Fruit fly (Drosophila melanogaster): Measurements from ENCODE around the gene crn.

Gene crn

dm6 chrX:2296230-2297044, 46.7 kb upstream of the crn start (continued):
- TF ChIP-seq tin (GFP tag; optimal IDR thresholded peaks at IDR 0.05) (peak; percentile 89), CG18476 (GFP tag; optimal IDR thresholded peaks at IDR 0.05) (peak; percentile 90), trh (GFP tag; optimal IDR thresholded peaks at IDR 0.05) (peak; percentile 62), CG12942 (GFP tag; optimal IDR thresholded peaks at IDR 0.05) (peak; percentile 91), Dref (GFP tag; IDR thresholded peaks at IDR 0.05) (no peak), h (optimal IDR thresholded peaks at IDR 0.05) (no peak), Sox102F (GFP tag; optimal IDR thresholded peaks at IDR 0.05) (peak; percentile 90), CG10209 (GFP tag; optimal IDR thresholded peaks at IDR 0.05) (peak; percentile 96), tna (GFP tag; IDR thresholded peaks at IDR 0.05; ENCODE audit: partially characterized antibody) (no peak), sima (GFP tag; optimal IDR thresholded peaks at IDR 0.05) (peak; percentile 78), YL-1 (GFP tag; optimal IDR thresholded peaks at IDR 0.05) (peak; percentile 77), Bdp1 (GFP tag; optimal IDR thresholded peaks at IDR 0.05) (peak; percentile 87), CG10321 (GFP tag; IDR thresholded peaks at IDR 0.05) (peak; percentile 31; the same call in 1 of the 2 replicates), hkb (optimal IDR thresholded peaks at IDR 0.05) (no peak), hkb (GFP tag; IDR thresholded peaks at IDR 0.05) (peak; percentile 87), MESR4 (GFP tag; optimal IDR thresholded peaks at IDR 0.05) (no peak), Lim3 (GFP tag; IDR thresholded peaks at IDR 0.05) (no peak), btn (GFP tag; optimal IDR thresholded peaks at IDR 0.05) (peak; percentile 88), corto (GFP tag; optimal IDR thresholded peaks at IDR 0.05) (no peak), PHDP (tag; optimal IDR thresholded peaks at IDR 0.05) (peak; percentile 93), Sin3A (optimal IDR thresholded peaks at IDR 0.05) (no peak), mld (GFP tag; IDR thresholded peaks at IDR 0.05; ENCODE audit: partially characterized antibody) (no peak), Adf1 (GFP tag; IDR thresholded peaks at IDR 0.05) (peak; percentile 59), CG8765 (GFP tag; IDR thresholded peaks at IDR 0.05) (peak; percentile 41; the same call in 1 of the 2 replicates), zf30C (GFP tag; optimal IDR thresholded peaks at IDR 0.05) (no peak), amos (GFP tag; IDR thresholded peaks at IDR 0.05; ENCODE audit: partially characterized antibody) (peak; percentile 16; the same call in 1 of the 2 replicates), CG4617 (GFP tag; optimal IDR thresholded peaks at IDR 0.05; ENCODE audit: borderline replicate concordance) (peak; percentile 75), fd3F (GFP tag; optimal IDR thresholded peaks at IDR 0.05) (peak; percentile 86), sob (GFP tag; IDR thresholded peaks at IDR 0.05) (peak; percentile 76), sr (GFP tag; IDR thresholded peaks at IDR 0.05) (no peak), CG8290 (GFP tag; optimal IDR thresholded peaks at IDR 0.05) (peak; percentile 89), CG8290 (tag; optimal IDR thresholded peaks at IDR 0.05) (peak; percentile 75 to 83), lilli (GFP tag; optimal IDR thresholded peaks at IDR 0.05) (peak; percentile 93), seq (GFP tag; IDR thresholded peaks at IDR 0.05) (peak; percentile 86), Med (GFP tag) (peak; percentile 98), Usf (GFP tag; optimal IDR thresholded peaks at IDR 0.05) (peak; percentile 94), Scr (GFP tag; IDR thresholded peaks at IDR 0.05; ENCODE audit: partially characterized antibody) (no peak), exex (tag; optimal IDR thresholded peaks at IDR 0.05) (peak; percentile 64), dysf (GFP tag; IDR thresholded peaks at IDR 0.05) (peak; percentile 92), eve (GFP tag; optimal IDR thresholded peaks at IDR 0.05) (peak; percentile 33 to 99), wor (GFP tag; IDR thresholded peaks at IDR 0.05) (peak; percentile 82), CG7357 (GFP tag; IDR thresholded peaks at IDR 0.05) (peak; percentile 80), Hr78 (GFP tag; optimal IDR thresholded peaks at IDR 0.05) (peak in 1 of 2 experiments; percentile 87), CG14441 (GFP tag; IDR thresholded peaks at IDR 0.05) (peak; percentile 77), CG2129 (GFP tag; IDR thresholded peaks at IDR 0.05; ENCODE audit: partially characterized antibody) (no peak), ems (GFP tag; optimal IDR thresholded peaks at IDR 0.05) (peak; percentile 94), CG15011 (GFP tag; optimal IDR thresholded peaks at IDR 0.05) (peak; percentile 93), zfh2 (GFP tag; optimal IDR thresholded peaks at IDR 0.05) (peak; percentile 90), Camta (GFP tag; optimal IDR thresholded peaks at IDR 0.05) (peak; percentile 95), CG1602 (GFP tag; optimal IDR thresholded peaks at IDR 0.05) (peak; percentile 91)
